Worm (Caenorhabditis elegans) whole organism, L3 larva: Measurements from ENCODE around the gene prk-2.
"Not testable (repeated sequence)": the region's sequence is repeated elsewhere in the genome, so short reads cannot be mapped to it uniquely, and the experiment has no call there.

Experiments
- R02D3.7 ChIP-seq: fragments of 150-350 bp; optimal IDR thresholded peaks from 2 replicates; lab custom pipeline; 2014; ENCODE audit warnings: missing biosample characterization, missing genetic modification characterization
- aly-2 ChIP-seq: fragments of 150-350 bp; optimal IDR thresholded peaks from 2 replicates; lab custom pipeline; 2014; ENCODE audit warnings: missing biosample characterization, missing genetic modification characterization
- ama-1 ChIP-seq: fragments of 150-350 bp; optimal IDR thresholded peaks from 2 replicates; lab custom pipeline; 2018
- ceh-16 ChIP-seq: sonication (generic microtip); optimal IDR thresholded peaks from 2 replicates; lab custom pipeline; 2017; ENCODE audit warnings: missing biosample characterization, missing genetic modification characterization
- ceh-28 ChIP-seq: fragments of 150-350 bp; optimal IDR thresholded peaks from 2 replicates; lab custom pipeline; 2014; ENCODE audit warnings: missing biosample characterization, missing genetic modification reagents, missing genetic modification characterization
- ceh-82 ChIP-seq: fragments of 150-350 bp; optimal IDR thresholded peaks from 2 replicates; lab custom pipeline; 2014; ENCODE audit warnings: missing biosample characterization, missing genetic modification characterization
- daf-12 ChIP-seq: fragments of 150-350 bp; optimal IDR thresholded peaks from 2 replicates; lab custom pipeline; 2014; ENCODE audit warnings: missing biosample characterization, missing genetic modification reagents, missing genetic modification characterization
- elt-1 ChIP-seq: fragments of 150-350 bp; optimal IDR thresholded peaks from 2 replicates; lab custom pipeline; 2014; ENCODE audit warnings: missing biosample characterization, missing genetic modification characterization
- elt-2 ChIP-seq: sonication (generic microtip); optimal IDR thresholded peaks from 2 replicates; lab custom pipeline; 2016; ENCODE audit warnings: missing genetic modification reagents, mild to moderate bottlenecking, missing genetic modification characterization, missing compliant biosample characterization
- elt-3 ChIP-seq, 3 experiments: fragments of 150-350 bp in 1 of 3; sonication (generic microtip) in 2 of 3; optimal IDR thresholded peaks; 2 replicates in 2 of 3; 4 replicates in 1 of 3; lab custom pipeline; 2014 to 2017; ENCODE audit warnings: missing biosample characterization in 3 of 3, missing genetic modification characterization in 3 of 3
- eor-1 ChIP-seq, 2 experiments: fragments of 150-350 bp; optimal IDR thresholded peaks; 2 replicates each; lab custom pipeline; 2014 to 2018; ENCODE audit warnings: missing biosample characterization in 2 of 2, missing genetic modification characterization in 2 of 2
- fkh-10 ChIP-seq: sonication (generic microtip); optimal IDR thresholded peaks from 2 replicates; lab custom pipeline; 2017; ENCODE audit warnings: missing biosample characterization, missing genetic modification reagents, missing genetic modification characterization
- fkh-2 ChIP-seq: fragments of 150-350 bp; optimal IDR thresholded peaks from 2 replicates; lab custom pipeline; 2014; ENCODE audit warnings: missing biosample characterization, missing genetic modification reagents, missing genetic modification characterization
- hmg-11 ChIP-seq: sonication (generic microtip); optimal IDR thresholded peaks from 2 replicates; lab custom pipeline; 2016; ENCODE audit warnings: missing genetic modification characterization, missing compliant biosample characterization
- lin-15B ChIP-seq: fragments of 150-350 bp; optimal IDR thresholded peaks from 2 replicates; lab custom pipeline; 2014; ENCODE audit warnings: missing biosample characterization, missing genetic modification characterization
- lin-39 ChIP-seq: fragments of 150-350 bp; optimal IDR thresholded peaks from 2 replicates; lab custom pipeline; 2018; ENCODE audit warnings: missing biosample characterization, missing genetic modification reagents, missing genetic modification characterization
- mdl-1 ChIP-seq: fragments of 150-350 bp; optimal IDR thresholded peaks from 2 replicates; lab custom pipeline; 2014; ENCODE audit warnings: missing biosample characterization, missing genetic modification characterization
- mml-1 ChIP-seq: fragments of 150-350 bp; sonication (generic microtip); optimal IDR thresholded peaks from 3 replicates; lab custom pipeline; 2014; ENCODE audit warnings: missing biosample characterization, missing genetic modification characterization
- nfya-1 ChIP-seq: sonication (generic microtip); optimal IDR thresholded peaks from 2 replicates; lab custom pipeline; 2017; ENCODE audit warnings: missing genetic modification characterization, mild to moderate bottlenecking, missing compliant biosample characterization, antibody characterized with exemption, moderate library complexity; ENCODE audit not compliant: insufficient read depth
- nhr-11 ChIP-seq: fragments of 150-350 bp; optimal IDR thresholded peaks from 2 replicates; lab custom pipeline; 2014; ENCODE audit warnings: missing biosample characterization, missing genetic modification characterization
- nhr-12 ChIP-seq: fragments of 150-350 bp; optimal IDR thresholded peaks from 2 replicates; lab custom pipeline; 2014; ENCODE audit warnings: missing biosample characterization, missing genetic modification characterization
- nhr-23 ChIP-seq: fragments of 150-350 bp; optimal IDR thresholded peaks from 2 replicates; lab custom pipeline; 2014; ENCODE audit warnings: missing biosample characterization, missing genetic modification reagents, missing genetic modification characterization
- nhr-237 ChIP-seq: fragments of 150-350 bp; optimal IDR thresholded peaks from 2 replicates; lab custom pipeline; 2014; ENCODE audit warnings: missing biosample characterization, missing genetic modification characterization
- nhr-25 ChIP-seq: sonication (generic microtip); optimal IDR thresholded peaks from 2 replicates; lab custom pipeline; 2017; ENCODE audit warnings: missing biosample characterization, missing genetic modification characterization
- nhr-28 ChIP-seq: fragments of 150-350 bp; optimal IDR thresholded peaks from 2 replicates; lab custom pipeline; 2014; ENCODE audit warnings: missing biosample characterization, missing genetic modification characterization
- nhr-43 ChIP-seq: sonication (generic microtip); optimal IDR thresholded peaks from 2 replicates; lab custom pipeline; 2016; ENCODE audit warnings: mild to moderate bottlenecking, missing genetic modification characterization, missing compliant biosample characterization; ENCODE audit not compliant: poor library complexity, severe bottlenecking
- pha-4 ChIP-seq: fragments of 150-350 bp; optimal IDR thresholded peaks from 2 replicates; lab custom pipeline; 2014; ENCODE audit warnings: missing biosample characterization, missing genetic modification reagents, missing genetic modification characterization
- skn-1 ChIP-seq: fragments of 150-350 bp; optimal IDR thresholded peaks from 2 replicates; lab custom pipeline; 2014; ENCODE audit warnings: missing biosample characterization, missing genetic modification characterization
- tbx-2 ChIP-seq: sonication (generic microtip); optimal IDR thresholded peaks from 2 replicates; lab custom pipeline; 2016; ENCODE audit warnings: mild to moderate bottlenecking, missing genetic modification characterization, missing compliant biosample characterization
- unc-62 ChIP-seq: fragments of 150-350 bp; sonication (generic microtip); optimal IDR thresholded peaks from 4 replicates; lab custom pipeline; 2014; ENCODE audit warnings: missing biosample characterization, missing genetic modification reagents, missing genetic modification characterization
- zag-1 ChIP-seq: fragments of 150-350 bp; optimal IDR thresholded peaks from 2 replicates; lab custom pipeline; 2014; ENCODE audit warnings: missing biosample characterization, missing genetic modification characterization
- ztf-11 ChIP-seq: fragments of 150-350 bp; optimal IDR thresholded peaks from 2 replicates; lab custom pipeline; 2014; ENCODE audit warnings: missing biosample characterization, missing genetic modification characterization

The prk-2 gene

ce11 chrIII:3332736-3333135 is 37.3 kb downstream of the prk-2 start, which contains the start of gene Y53G8AR.1:
Gene Y53G8AR.1 (plus strand): TSS chrIII:3333036.
- not testable (repeated sequence) for TF ChIP-seq R02D3.7, ceh-28, nhr-11 (tag; lab: Kevin White, UChicago)

ce11 chrIII:3331767-3332166 is 38.2 kb downstream of the prk-2 start:
- TF ChIP-seq nhr-12 (tag; lab: Kevin White, UChicago) (no peak), mdl-1 (tag; lab: Kevin White, UChicago) (no peak), ceh-16 (tag; lab: Kevin White, UChicago) (no peak), aly-2 (no peak), elt-3 (tag; optimal IDR thresholded peaks at IDR 0.05; lab: Kevin White, UChicago) (no peak), ztf-11 (tag; lab: Kevin White, UChicago) (no peak)
- TF ChIP-seq, all 47 proteins: peak for 0

ce11 chrIII:3329467-3329866 is 40.5 kb downstream of the prk-2 start:
- no peak for TF ChIP-seq ama-1
- TF ChIP-seq lin-39 (tag; lab: Kevin White, UChicago): no peak
- no peak for TF ChIP-seq zag-1
- no peak for TF ChIP-seq ceh-82 (tag; lab: Kevin White, UChicago)
- TF ChIP-seq nhr-11 (tag; lab: Kevin White, UChicago): no peak
- TF ChIP-seq nhr-237 (tag; lab: Kevin White, UChicago): no peak
- TF ChIP-seq lin-15B (tag; lab: Kevin White, UChicago): no peak
- no peak for TF ChIP-seq tbx-2 (tag; lab: Kevin White, UChicago)
- TF ChIP-seq mdl-1 (tag; lab: Kevin White, UChicago): no peak
- no peak for TF ChIP-seq hmg-11 (tag; lab: Kevin White, UChicago)
- TF ChIP-seq unc-62 (GFP tag; lab: Kevin White, UChicago): no peak

- TF ChIP-seq lin-39 (tag; lab: Kevin White, UChicago): peak; percentile 42
- TF ChIP-seq fkh-2 (tag; lab: Kevin White, UChicago): no peak
- TF ChIP-seq nhr-28 (tag; lab: Kevin White, UChicago): no peak
- no peak for TF ChIP-seq nhr-43
- peak; percentile 75 for TF ChIP-seq lin-15B (tag; lab: Kevin White, UChicago)
- peak; percentile 75 for TF ChIP-seq pha-4 (tag; lab: Kevin White, UChicago)
- TF ChIP-seq skn-1 (tag; lab: Kevin White, UChicago): no peak
- no peak for TF ChIP-seq elt-1 (tag; lab: Kevin White, UChicago)
- TF ChIP-seq hmg-11 (tag; lab: Kevin White, UChicago): no peak
- TF ChIP-seq ama-1: peak; percentile 78
- TF ChIP-seq eor-1 (tag; optimal IDR thresholded peaks at IDR 0.05; lab: Kevin White, UChicago): peak in 1 of 2 experiments; percentile 20
- TF ChIP-seq nfya-1 (tag; lab: Kevin White, UChicago): peak; percentile 76
- peak; percentile 44 for TF ChIP-seq nhr-25
- peak; percentile 54 for TF ChIP-seq nhr-23 (tag; lab: Kevin White, UChicago)
- TF ChIP-seq elt-2 (tag; lab: Kevin White, UChicago): peak; percentile 15
- no peak for TF ChIP-seq nhr-12 (tag; lab: Kevin White, UChicago)
- TF ChIP-seq mml-1 (tag; lab: Kevin White, UChicago): no peak
- no peak for TF ChIP-seq fkh-10 (GFP tag; lab: Kevin White, UChicago)
These were observed 46.1 kb downstream of the prk-2 start for ce11 chrIII:3323906-3324305.

ce11 chrIII:3322317-3323010 is 47.5 kb downstream of the prk-2 start, which contains the start of gene phf-15:
Gene phf-15 (plus strand): TSS chrIII:3322853.
- TF ChIP-seq lin-15B (tag; lab: Kevin White, UChicago) (peak; percentile 11), nfya-1 (tag; lab: Kevin White, UChicago) (peak; percentile 4), daf-12 (tag; lab: Kevin White, UChicago) (no peak), ceh-28 (tag; lab: Kevin White, UChicago) (peak; percentile 2)
